Worm (Caenorhabditis elegans) whole organism, L2 larva: Measurements from ENCODE around the gene npr-7.

Experiments used
- C34F6.9 ChIP-seq: fragments of 150-350 bp; optimal IDR thresholded peaks from 2 replicates; lab custom pipeline; 2014; ENCODE audit warnings: missing biosample characterization, missing genetic modification characterization
- F13H6.1 ChIP-seq: sonication (generic microtip); optimal IDR thresholded peaks from 2 replicates; lab custom pipeline; 2016; ENCODE audit warnings: missing genetic modification characterization, missing compliant biosample characterization
- R02D3.7 ChIP-seq: fragments of 150-350 bp; optimal IDR thresholded peaks from 2 replicates; lab custom pipeline; 2014; ENCODE audit warnings: missing biosample characterization, missing genetic modification characterization
- Y55F3AM.14 ChIP-seq: fragments of 200-800 bp; sonication (Bioruptor generic); optimal IDR thresholded peaks from 2 replicates; lab custom pipeline; 2018; ENCODE audit warnings: mild to moderate bottlenecking, missing genetic modification characterization, missing compliant biosample characterization
- alr-1 ChIP-seq: fragments of 150-350 bp; optimal IDR thresholded peaks from 2 replicates; lab custom pipeline; 2014; ENCODE audit warnings: missing biosample characterization, missing genetic modification characterization
- ama-1 ChIP-seq: fragments of 150-350 bp; optimal IDR thresholded peaks from 2 replicates; lab custom pipeline; 2018; ENCODE audit warnings: inconsistent platforms
- blmp-1 ChIP-seq: sonication (generic microtip); optimal IDR thresholded peaks from 2 replicates; lab custom pipeline; 2017; ENCODE audit warnings: missing genetic modification characterization, mild to moderate bottlenecking, missing compliant biosample characterization, antibody characterized with exemption, moderate library complexity; ENCODE audit not compliant: insufficient read depth
- ceh-16 ChIP-seq: fragments of 150-350 bp; optimal IDR thresholded peaks from 2 replicates; lab custom pipeline; 2014; ENCODE audit warnings: missing biosample characterization, missing genetic modification characterization
- ceh-82 ChIP-seq: fragments of 150-350 bp; optimal IDR thresholded peaks from 2 replicates; lab custom pipeline; 2014; ENCODE audit warnings: missing biosample characterization, missing genetic modification characterization
- crh-2 ChIP-seq: sonication (generic microtip); optimal IDR thresholded peaks from 2 replicates; lab custom pipeline; 2017; ENCODE audit warnings: missing biosample characterization, missing genetic modification characterization
- dmd-4 ChIP-seq: sonication (generic microtip); optimal IDR thresholded peaks from 2 replicates; lab custom pipeline; 2017; ENCODE audit warnings: missing biosample characterization, missing genetic modification characterization
- egl-27 ChIP-seq: sonication (generic microtip); optimal IDR thresholded peaks from 3 replicates; lab custom pipeline; 2017; ENCODE audit warnings: missing biosample characterization, missing genetic modification reagents, missing genetic modification characterization
- elt-3 ChIP-seq: sonication (generic microtip); optimal IDR thresholded peaks from 2 replicates; lab custom pipeline; 2017; ENCODE audit warnings: missing biosample characterization, missing genetic modification characterization
- fos-1 ChIP-seq: fragments of 150-350 bp; optimal IDR thresholded peaks from 2 replicates; lab custom pipeline; 2014; ENCODE audit warnings: missing biosample characterization, missing genetic modification characterization
- gmeb-1 ChIP-seq: fragments of 150-350 bp; optimal IDR thresholded peaks from 2 replicates; lab custom pipeline; 2014; ENCODE audit warnings: missing biosample characterization, missing genetic modification characterization
- lin-13 ChIP-seq: fragments of 150-350 bp; optimal IDR thresholded peaks from 2 replicates; lab custom pipeline; 2014; ENCODE audit warnings: missing biosample characterization, missing genetic modification reagents, missing genetic modification characterization
- lin-39 ChIP-seq: fragments of 150-350 bp; optimal IDR thresholded peaks from 2 replicates; lab custom pipeline; 2014; ENCODE audit warnings: missing biosample characterization, missing genetic modification reagents, missing genetic modification characterization
- mab-5 ChIP-seq: fragments of 150-350 bp; optimal IDR thresholded peaks from 2 replicates; lab custom pipeline; 2014; ENCODE audit warnings: missing biosample characterization, missing genetic modification characterization
- mdl-1 ChIP-seq, 2 experiments: fragments of 150-350 bp in 1 of 2; sonication (generic microtip) in 1 of 2; optimal IDR thresholded peaks; 2 replicates each; lab custom pipeline; 2017; ENCODE audit warnings: missing biosample characterization in 2 of 2, missing genetic modification characterization in 2 of 2
- nhr-10 ChIP-seq: sonication (generic microtip); optimal IDR thresholded peaks from 2 replicates; lab custom pipeline; 2017; ENCODE audit warnings: missing biosample characterization, missing genetic modification characterization
- nhr-11 ChIP-seq: fragments of 150-350 bp; optimal IDR thresholded peaks from 2 replicates; lab custom pipeline; 2014; ENCODE audit warnings: missing biosample characterization, missing genetic modification characterization
- nhr-12 ChIP-seq: fragments of 150-350 bp; optimal IDR thresholded peaks from 2 replicates; lab custom pipeline; 2014; ENCODE audit warnings: missing biosample characterization, missing genetic modification characterization
- nhr-129 ChIP-seq: fragments of 150-350 bp; optimal IDR thresholded peaks from 2 replicates; lab custom pipeline; 2014; ENCODE audit warnings: missing biosample characterization, missing genetic modification characterization
- nhr-23 ChIP-seq: fragments of 150-350 bp; optimal IDR thresholded peaks from 2 replicates; lab custom pipeline; 2014; ENCODE audit warnings: missing biosample characterization, missing genetic modification reagents, missing genetic modification characterization
- nhr-25 ChIP-seq: fragments of 150-350 bp; sonication (generic microtip); optimal IDR thresholded peaks from 3 replicates; lab custom pipeline; 2014; ENCODE audit warnings: missing biosample characterization, missing genetic modification characterization
- nhr-77 ChIP-seq: fragments of 150-350 bp; optimal IDR thresholded peaks from 2 replicates; lab custom pipeline; 2014; ENCODE audit warnings: missing biosample characterization, missing genetic modification characterization
- peb-1 ChIP-seq: fragments of 150-350 bp; optimal IDR thresholded peaks from 2 replicates; lab custom pipeline; 2014; ENCODE audit warnings: missing biosample characterization, missing genetic modification characterization
- sem-4 ChIP-seq: fragments of 150-350 bp; optimal IDR thresholded peaks from 2 replicates; lab custom pipeline; 2014; ENCODE audit warnings: missing biosample characterization, missing genetic modification reagents, missing genetic modification characterization
- skn-1 ChIP-seq: sonication (generic microtip); optimal IDR thresholded peaks from 2 replicates; lab custom pipeline; 2017; ENCODE audit warnings: missing biosample characterization, missing genetic modification characterization
- sma-3 ChIP-seq: sonication (generic microtip); optimal IDR thresholded peaks from 2 replicates; lab custom pipeline; 2016; ENCODE audit warnings: missing genetic modification reagents, missing genetic modification characterization, missing compliant biosample characterization
- sma-9 ChIP-seq, 2 experiments: fragments of 150-350 bp in 1 of 2; sonication (generic microtip) in 1 of 2; optimal IDR thresholded peaks; 2 replicates each; lab custom pipeline; 2014 to 2016; ENCODE audit warnings: missing genetic modification characterization in 2 of 2, mild to moderate bottlenecking in 1 of 2, missing biosample characterization in 1 of 2, missing compliant biosample characterization in 1 of 2, missing genetic modification reagents in 1 of 2, moderate library complexity in 1 of 2
- unc-39 ChIP-seq: fragments of 150-350 bp; optimal IDR thresholded peaks from 2 replicates; lab custom pipeline; 2014; ENCODE audit warnings: missing biosample characterization, missing genetic modification characterization
- unc-55 ChIP-seq: fragments of 150-350 bp; sonication (generic microtip); optimal IDR thresholded peaks from 3 replicates; lab custom pipeline; 2014; ENCODE audit warnings: missing biosample characterization, missing genetic modification reagents, missing genetic modification characterization
- unc-62 ChIP-seq: fragments of 150-350 bp; optimal IDR thresholded peaks from 2 replicates; lab custom pipeline; 2014; ENCODE audit warnings: missing biosample characterization, missing genetic modification reagents, missing genetic modification characterization
- zag-1 ChIP-seq: fragments of 150-350 bp; optimal IDR thresholded peaks from 2 replicates; lab custom pipeline; 2014; ENCODE audit warnings: missing biosample characterization, missing genetic modification characterization
- ztf-1 ChIP-seq: fragments of 200-800 bp; sonication (Bioruptor generic); conservative IDR thresholded peaks from 2 replicates; pipeline ENCODE4 v1.3.6; 2022; ENCODE audit warnings: missing genetic modification characterization, missing compliant biosample characterization
- ztf-11 ChIP-seq: sonication (generic microtip); optimal IDR thresholded peaks from 2 replicates; lab custom pipeline; 2017; ENCODE audit warnings: missing biosample characterization, missing genetic modification characterization
- ztf-4 ChIP-seq: fragments of 150-350 bp; optimal IDR thresholded peaks from 2 replicates; lab custom pipeline; 2014; ENCODE audit warnings: missing biosample characterization, missing genetic modification characterization

The npr-7 gene

DNA sequence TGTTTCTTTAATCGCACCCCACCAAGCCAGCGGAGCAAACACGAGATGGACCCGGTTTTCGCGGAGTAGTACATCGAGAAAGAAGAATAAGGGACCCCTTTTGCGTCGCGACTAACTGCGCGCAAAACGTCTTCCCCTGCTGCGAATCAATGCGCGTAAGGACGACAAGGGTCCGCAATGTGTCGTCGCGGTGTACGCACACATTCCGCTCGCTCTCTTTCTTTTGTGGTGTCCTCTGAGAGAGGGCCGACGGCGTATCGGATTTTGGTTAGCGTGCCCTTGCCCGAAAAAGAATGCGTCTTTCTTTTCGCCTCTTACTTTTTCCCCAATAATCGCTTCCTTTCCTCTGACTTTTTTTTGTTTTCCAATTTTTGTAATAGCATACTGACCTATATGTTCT lies 18.9 kb upstream of the npr-7 start (continued):
- no peak for TF ChIP-seq ztf-11
- no peak for TF ChIP-seq nhr-10 (tag; lab: Kevin White, UChicago)
- peak; percentile 91 for TF ChIP-seq unc-55
- no peak for TF ChIP-seq blmp-1 (tag; lab: Kevin White, UChicago)
- TF ChIP-seq ztf-1 (GFP tag; lab: Robert Waterston, UW): no peak
- TF ChIP-seq peb-1: no peak
- peak; percentile 69 for TF ChIP-seq Y55F3AM.14 (GFP tag; lab: Kevin White, UChicago)

ce11 chrX:9336227-9336626 lies 17.2 kb upstream of the npr-7 start:
- no peak for TF ChIP-seq C34F6.9 (tag; lab: Kevin White, UChicago)
- no peak for TF ChIP-seq ceh-82 (tag; lab: Kevin White, UChicago)
- no peak for TF ChIP-seq nhr-77
- no peak for TF ChIP-seq dmd-4 (tag; lab: Kevin White, UChicago)
- TF ChIP-seq egl-27 (tag; lab: Kevin White, UChicago): no peak
- no peak for TF ChIP-seq elt-3 (tag; lab: Kevin White, UChicago)
- no peak for TF ChIP-seq lin-13
- TF ChIP-seq crh-2 (tag; lab: Kevin White, UChicago): no peak
- TF ChIP-seq ztf-11: no peak
- TF ChIP-seq unc-62 (GFP tag; lab: Kevin White, UChicago): no peak
- no peak for TF ChIP-seq blmp-1 (tag; lab: Kevin White, UChicago)

DNA sequence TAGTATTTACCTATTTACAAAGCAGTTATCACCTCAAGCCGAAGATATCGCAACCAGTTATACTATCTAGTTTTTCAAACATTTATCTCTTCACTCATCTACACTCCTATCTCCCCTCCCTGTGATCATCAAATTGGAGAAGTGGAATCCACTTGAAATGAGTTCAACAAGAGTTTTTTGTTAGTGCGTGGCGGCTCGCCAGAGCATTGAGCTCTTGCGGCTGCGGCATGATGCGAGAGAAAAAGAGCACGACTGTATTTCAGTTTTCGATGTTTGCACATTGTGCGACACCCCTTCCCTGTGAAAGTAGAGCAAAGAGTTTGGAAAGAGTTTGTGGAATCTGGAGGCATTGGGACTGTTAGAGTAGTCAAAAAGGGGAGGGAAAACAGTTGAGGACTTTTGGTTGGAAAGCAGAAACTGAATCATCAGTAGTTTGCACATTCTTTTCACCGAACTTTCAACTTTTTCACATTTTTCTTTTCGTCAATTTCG lies 11.8 kb upstream of the npr-7 start, which contains the start of gene T20B5.2:
TSS of gene T20B5.2 (plus strand) at position 442 of the 492 bp plus-strand sequence.
- TF ChIP-seq F13H6.1 (tag; lab: Kevin White, UChicago) (peak; percentile 77), mab-5 (tag; lab: Kevin White, UChicago) (no peak), unc-62 (GFP tag; lab: Kevin White, UChicago) (no peak), nhr-129 (tag; lab: Kevin White, UChicago) (peak; percentile 14), sma-3 (GFP tag; lab: Kevin White, UChicago) (no peak), crh-2 (tag; lab: Kevin White, UChicago) (no peak)

DNA sequence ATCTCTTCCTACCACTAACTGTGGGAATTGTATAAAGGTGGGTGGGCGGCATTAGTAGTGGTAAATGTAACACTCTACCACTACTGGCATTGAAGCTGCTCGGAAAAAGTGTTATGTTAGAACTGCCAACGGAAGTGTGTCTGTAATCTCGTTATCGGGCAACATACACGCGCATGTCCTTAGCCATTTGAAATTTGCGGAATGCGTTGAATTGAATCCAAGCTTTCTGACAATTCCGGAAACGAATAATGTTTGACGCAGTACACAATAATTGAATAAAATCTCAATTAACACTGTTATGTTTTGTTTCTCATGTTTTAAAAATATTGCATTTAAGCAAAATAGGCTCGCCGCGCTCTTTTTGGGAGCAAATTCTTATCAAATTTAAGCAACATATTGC lies 6.0 kb upstream of the npr-7 start:
- no peak for TF ChIP-seq C34F6.9 (tag; lab: Kevin White, UChicago)
- no peak for TF ChIP-seq nhr-23 (tag; lab: Kevin White, UChicago)
- TF ChIP-seq Y55F3AM.14 (GFP tag; lab: Kevin White, UChicago): no peak
- TF ChIP-seq blmp-1 (tag; lab: Kevin White, UChicago): no peak
- no peak for TF ChIP-seq zag-1 (tag; lab: Kevin White, UChicago)
- TF ChIP-seq ama-1 (lab: Kevin White, UChicago): no peak
- no peak for TF ChIP-seq unc-39
- TF ChIP-seq skn-1 (tag; lab: Kevin White, UChicago): no peak
- no peak for TF ChIP-seq sma-9 (GFP tag; optimal IDR thresholded peaks at IDR 0.05; lab: Kevin White, UChicago)
- no peak for TF ChIP-seq sma-9 (tag; optimal IDR thresholded peaks at IDR 0.05; lab: Kevin White, UChicago)
- TF ChIP-seq egl-27 (tag; lab: Kevin White, UChicago): no peak
- no peak for TF ChIP-seq ceh-82 (tag; lab: Kevin White, UChicago)
- TF ChIP-seq R02D3.7 (tag; lab: Kevin White, UChicago): no peak
- TF ChIP-seq lin-39 (tag; lab: Kevin White, UChicago): no peak
- TF ChIP-seq ztf-4 (tag; lab: Kevin White, UChicago): no peak

DNA sequence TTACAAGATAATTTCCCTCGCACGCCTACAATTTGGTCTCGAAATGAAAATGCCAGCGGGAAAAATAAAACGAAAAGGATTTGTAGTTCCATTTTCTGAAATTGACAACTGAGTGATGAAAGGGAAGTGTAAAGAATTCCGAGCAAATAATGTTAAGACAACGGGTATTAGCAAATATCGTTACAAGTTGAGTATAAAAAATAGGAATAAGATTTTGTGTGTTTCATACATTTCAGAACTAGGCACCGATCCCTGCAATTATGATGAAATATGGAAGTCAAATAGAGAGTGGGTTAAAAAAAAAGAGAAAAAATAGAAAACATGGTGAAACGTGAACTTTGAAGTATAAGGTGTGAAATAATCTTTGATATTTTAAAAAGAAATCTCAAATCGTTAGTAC lies 4.6 kb downstream of the npr-7 start, which contains the start of gene ttr-38:
TSS of gene ttr-38 (minus strand) at position 101 of the 400 bp plus-strand sequence.
- TF ChIP-seq skn-1 (tag; lab: Kevin White, UChicago) (no peak), gmeb-1 (tag; lab: Kevin White, UChicago) (no peak), nhr-12 (no peak), nhr-77 (no peak), alr-1 (tag; lab: Kevin White, UChicago) (no peak)
- TF ChIP-seq, all 48 proteins: peak for 0

DNA sequence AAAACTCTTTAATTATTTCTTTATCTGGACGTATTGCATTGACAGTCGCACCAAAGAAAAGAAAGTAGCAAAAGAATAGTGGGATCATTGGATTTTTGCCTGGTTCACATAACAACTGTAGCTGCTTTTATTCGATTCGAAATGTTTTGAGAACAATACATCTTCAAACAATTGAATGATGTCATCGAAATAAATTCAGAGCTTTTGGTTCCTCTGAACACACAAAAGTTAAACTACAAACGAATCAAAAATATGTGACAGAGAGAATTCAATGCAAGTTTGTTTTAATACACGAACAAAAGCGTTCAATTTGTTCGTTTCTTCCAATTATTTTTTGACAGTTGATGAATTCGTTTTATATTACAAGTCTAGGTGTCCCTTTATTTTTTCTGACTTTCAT lies 7.8 kb downstream of the npr-7 start, which contains the start of gene H29C22.1:
TSS of gene H29C22.1 (minus strand) at position 101 of the 400 bp plus-strand sequence.
- TF ChIP-seq nhr-25 (no peak), nhr-23 (tag; lab: Kevin White, UChicago) (no peak), nhr-12 (no peak), F13H6.1 (tag; lab: Kevin White, UChicago) (no peak), ceh-16 (tag; lab: Kevin White, UChicago) (no peak), zag-1 (tag; lab: Kevin White, UChicago) (no peak), nhr-11 (no peak), ama-1 (lab: Kevin White, UChicago) (no peak), sem-4 (tag; lab: Kevin White, UChicago) (no peak), egl-27 (tag; lab: Kevin White, UChicago) (no peak), peb-1 (no peak), mdl-1 (tag; optimal IDR thresholded peaks at IDR 0.05; lab: Kevin White, UChicago) (no peak), fos-1 (tag; lab: Kevin White, UChicago) (no peak)
